Fruit fly (Drosophila melanogaster) ovary, adult (tissue): Measurements from ENCODE around the gene CG7985.

ENCODE experiments used
- CG17801 ChIP-seq: fragments of 200-800 bp; optimal IDR thresholded peaks from 2 replicates; lab custom pipeline; 2019; ENCODE audit warnings: missing biosample characterization, mild to moderate bottlenecking, missing genetic modification characterization, moderate library complexity; ENCODE audit not compliant: partially characterized antibody

CG7985 gene

DNA sequence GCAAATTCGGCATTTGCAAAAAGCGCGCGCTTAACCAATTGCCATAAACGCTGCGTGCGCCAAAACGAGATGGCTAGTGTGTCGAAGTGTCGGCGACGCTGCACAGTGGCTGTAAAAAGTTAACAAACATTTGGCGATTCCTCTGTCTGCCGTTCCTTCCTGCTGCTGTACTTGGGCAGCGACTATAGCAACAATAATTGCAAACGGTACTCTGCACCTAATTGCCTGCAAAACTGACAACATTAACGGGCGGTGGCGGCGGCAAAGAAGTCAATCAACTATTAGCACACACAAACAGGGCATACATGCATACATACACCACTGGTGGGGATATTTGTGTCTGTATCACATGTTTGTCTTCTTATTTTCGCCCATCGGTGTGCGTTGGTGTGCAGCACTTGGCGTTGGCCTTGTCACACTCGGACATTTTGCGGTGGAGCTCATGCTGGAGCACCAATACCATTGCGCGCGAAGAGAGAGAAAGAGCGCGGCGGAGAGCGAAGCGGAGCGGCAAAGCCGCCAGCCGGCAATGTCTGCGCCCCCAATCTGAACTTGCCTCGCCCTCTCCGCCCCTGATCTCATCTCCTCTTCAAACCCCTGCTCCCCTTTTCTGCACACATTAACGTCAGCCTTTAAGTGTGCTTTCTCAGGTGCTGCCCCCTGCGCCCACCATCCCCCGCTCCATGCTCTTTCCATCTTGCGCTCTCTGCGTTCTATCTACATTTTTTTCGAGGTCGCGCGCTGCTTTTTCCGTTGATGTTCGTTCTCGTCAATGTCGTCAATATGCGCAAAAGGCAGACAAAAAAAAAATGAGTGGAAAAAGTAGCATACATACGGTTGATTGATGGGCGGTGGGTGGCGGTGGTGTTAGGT lies 44.8 kb downstream of the CG7985 start:
- peak; percentile 45 for TF ChIP-seq CG17801 (GFP tag; lab: Kevin White, UChicago)

DNA sequence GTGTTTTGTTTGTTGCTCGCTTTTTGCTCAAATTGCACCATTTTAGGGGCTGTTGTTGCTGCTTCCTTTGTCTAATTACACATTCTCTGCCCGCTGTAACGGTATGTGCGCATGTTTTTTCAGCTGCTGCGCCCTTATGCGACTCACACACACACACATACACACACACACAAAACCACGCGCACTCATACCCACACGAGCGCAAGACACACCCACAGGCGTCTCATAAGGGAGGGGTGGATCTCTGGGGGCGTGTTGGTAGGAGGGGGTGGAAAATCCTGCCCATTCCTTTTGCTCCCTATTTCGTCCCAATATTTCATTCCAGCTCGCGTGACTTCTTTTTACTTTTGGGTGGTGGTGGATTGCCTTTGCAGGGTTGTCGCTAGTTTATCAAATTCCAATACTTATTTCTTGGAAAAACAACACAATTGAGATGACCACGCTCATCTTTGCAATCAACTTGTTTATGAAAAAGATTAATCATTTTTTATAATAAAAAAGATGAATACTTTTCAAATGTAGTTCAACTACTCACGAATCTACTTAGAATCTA lies 45.5 kb downstream of the CG7985 start:
- TF ChIP-seq CG17801 (GFP tag; lab: Kevin White, UChicago): no peak

DNA sequence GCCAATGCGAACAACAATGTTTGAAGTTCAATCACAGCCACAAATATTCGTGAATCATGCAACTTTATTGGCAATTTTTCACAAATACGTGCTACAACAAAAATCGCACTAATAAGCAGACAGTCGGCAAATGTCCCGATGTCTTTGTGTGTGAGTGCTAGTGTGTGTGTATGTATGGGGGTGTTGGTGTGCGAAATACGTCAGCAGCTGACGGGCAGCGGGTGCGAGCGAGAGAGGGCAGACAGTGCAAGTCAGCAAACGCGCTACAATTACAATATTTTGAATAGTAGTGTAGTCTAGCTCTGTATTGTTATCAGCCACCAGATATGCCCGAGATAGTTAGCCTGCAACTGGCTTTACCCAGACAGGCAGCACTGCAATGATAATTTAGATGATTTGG lies 46.4 kb downstream of the CG7985 start:
- TF ChIP-seq CG17801 (GFP tag; lab: Kevin White, UChicago): peak; percentile 25

dm6 chr3R:18249268-18249667 lies 49.6 kb downstream of the CG7985 start:
- TF ChIP-seq CG17801 (GFP tag; lab: Kevin White, UChicago): no peak

- TF ChIP-seq CG17801 (GFP tag; lab: Kevin White, UChicago): no peak
Measured at dm6 chr3R:18250815-18251214, 51.2 kb downstream of the CG7985 start, which contains the start of gene CG18598. TSS of gene CG18598 (plus strand) at chr3R:18251115.

dm6 chr3R:18251876-18252275 lies 52.2 kb downstream of the CG7985 start:
- TF ChIP-seq CG17801 (GFP tag; lab: Kevin White, UChicago): no peak

DNA sequence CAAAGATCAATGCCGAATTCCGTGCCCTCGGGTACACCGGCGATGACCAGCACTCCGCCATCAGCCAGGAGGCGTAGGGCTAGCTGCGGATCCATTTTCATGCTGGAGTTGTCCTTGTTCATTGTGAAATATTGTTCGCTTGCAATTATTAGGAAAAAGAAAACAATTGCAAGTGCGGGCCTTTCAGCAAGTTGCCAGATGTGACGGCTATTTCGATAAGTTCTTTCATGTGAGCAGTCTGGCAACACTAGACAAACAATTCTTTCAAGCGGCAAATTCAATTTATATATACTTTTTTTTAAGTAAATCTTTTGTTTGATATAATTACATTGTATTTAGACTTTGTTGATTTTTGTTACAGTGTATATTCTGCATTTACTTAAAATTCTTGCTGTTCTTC lies 52.9 kb downstream of the CG7985 start, which contains the start of gene CG12320:
Gene CG12320, minus strand, starts transcription at position 157 of the 400 bp plus-strand sequence.
- TF ChIP-seq CG17801 (GFP tag; lab: Kevin White, UChicago): no peak

dm6 chr3R:18255281-18255680 lies 55.6 kb downstream of the CG7985 start, which contains the start of the genes Ada2a, Polr2D, Tgs1 and moi:
TSS of gene Ada2a (minus strand) at chr3R:18255487.
TSS of gene Polr2D (minus strand) at chr3R:18255487.
TSS of gene Tgs1 (plus strand) at chr3R:18255530.
TSS of gene moi (plus strand) at chr3R:18255530.
- peak; percentile 23 for TF ChIP-seq CG17801 (GFP tag; lab: Kevin White, UChicago)

- TF ChIP-seq CG17801 (GFP tag; lab: Kevin White, UChicago): no peak
Measured at dm6 chr3R:18260016-18260415, 60.4 kb downstream of the CG7985 start.

DNA sequence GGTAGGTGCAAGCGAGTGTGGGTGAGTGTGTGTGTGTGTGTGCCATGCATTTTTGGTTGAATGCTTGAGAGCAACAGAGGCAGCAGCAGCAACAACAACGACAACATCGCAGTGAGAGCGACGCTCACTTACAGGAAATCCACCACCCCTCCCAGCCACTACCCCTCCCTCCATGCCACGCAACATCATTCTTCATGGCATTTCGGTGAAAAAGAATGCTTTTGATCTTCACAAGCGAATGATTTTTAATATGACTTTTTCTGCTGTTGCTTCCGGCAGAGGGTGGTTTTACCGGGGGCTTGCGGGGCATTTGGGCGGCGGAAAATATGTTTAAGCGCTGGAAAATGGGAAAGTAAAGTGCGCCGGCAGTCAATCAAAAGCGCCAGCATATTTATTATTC lies 61.9 kb downstream of the CG7985 start:
- no peak for TF ChIP-seq CG17801 (GFP tag; lab: Kevin White, UChicago)
